Worm (Caenorhabditis elegans) whole organism, L1 larva: Measurements from ENCODE around the gene dnj-2.
A peak's percentile ranks its signal among the peaks of the same experiment; 100 is the strongest.

ENCODE experiments used
- C16A3.4 ChIP-seq: fragments of 150-350 bp; optimal IDR thresholded peaks from 2 replicates; lab custom pipeline; 2014; ENCODE audit warnings: missing biosample characterization, missing genetic modification characterization
- Y116A8C.19 ChIP-seq: sonication (generic microtip); optimal IDR thresholded peaks from 2 replicates; lab custom pipeline; 2016; ENCODE audit warnings: missing compliant biosample characterization, missing genetic modification characterization, borderline replicate concordance
- aha-1 ChIP-seq: fragments of 150-350 bp; optimal IDR thresholded peaks from 2 replicates; lab custom pipeline; 2014; ENCODE audit warnings: missing biosample characterization, missing genetic modification characterization
- alr-1 ChIP-seq: fragments of 200-800 bp; sonication (Bioruptor generic); optimal IDR thresholded peaks from 2 replicates; lab custom pipeline; 2018; ENCODE audit warnings: borderline replicate concordance, mild to moderate bottlenecking, missing genetic modification characterization, missing compliant biosample characterization
- ama-1 ChIP-seq: fragments of 150-350 bp; optimal IDR thresholded peaks from 2 replicates; lab custom pipeline; 2014
- ceh-82 ChIP-seq, 3 experiments: fragments of 150-350 bp in 1 of 3; sonication (generic microtip) in 2 of 3; optimal IDR thresholded peaks; 2 replicates each; lab custom pipeline; 2014 to 2017; ENCODE audit warnings: missing biosample characterization in 3 of 3, missing genetic modification characterization in 3 of 3
- ces-1 ChIP-seq: fragments of 150-350 bp; optimal IDR thresholded peaks from 2 replicates; lab custom pipeline; 2014; ENCODE audit warnings: missing biosample characterization, missing genetic modification reagents, missing genetic modification characterization
- dsc-1 ChIP-seq: sonication (generic microtip); optimal IDR thresholded peaks from 2 replicates; lab custom pipeline; 2016; ENCODE audit warnings: mild to moderate bottlenecking, missing genetic modification characterization, missing compliant biosample characterization
- egl-13 ChIP-seq: sonication (generic microtip); optimal IDR thresholded peaks from 2 replicates; lab custom pipeline; 2016; ENCODE audit warnings: missing genotype, missing genetic modification reagents, missing genetic modification characterization, missing compliant biosample characterization
- elt-2 ChIP-seq: sonication (generic microtip); optimal IDR thresholded peaks from 2 replicates; lab custom pipeline; 2016; ENCODE audit warnings: missing genetic modification characterization, mild to moderate bottlenecking, inconsistent platforms, missing compliant biosample characterization, missing genetic modification reagents
- fkh-10 ChIP-seq: sonication (generic microtip); optimal IDR thresholded peaks from 2 replicates; lab custom pipeline; 2017; ENCODE audit warnings: missing biosample characterization, missing genetic modification reagents, missing genetic modification characterization
- fkh-4 ChIP-seq: sonication (generic microtip); optimal IDR thresholded peaks from 2 replicates; lab custom pipeline; 2016; ENCODE audit warnings: missing compliant biosample characterization, missing genetic modification characterization, borderline replicate concordance
- fkh-8 ChIP-seq: sonication (generic microtip); optimal IDR thresholded peaks from 2 replicates; lab custom pipeline; 2016; ENCODE audit warnings: mild to moderate bottlenecking, missing genetic modification characterization, missing compliant biosample characterization
- fos-1 ChIP-seq: fragments of 150-350 bp; optimal IDR thresholded peaks from 2 replicates; lab custom pipeline; 2014; ENCODE audit warnings: missing biosample characterization, missing genetic modification characterization
- irx-1 ChIP-seq: sonication (generic microtip); optimal IDR thresholded peaks from 2 replicates; lab custom pipeline; 2016; ENCODE audit warnings: missing genetic modification characterization, missing compliant biosample characterization
- lin-14 ChIP-seq: fragments of 200-800 bp; sonication (Bioruptor generic); optimal IDR thresholded peaks from 2 replicates; lab custom pipeline; 2018; ENCODE audit warnings: mild to moderate bottlenecking, missing genetic modification characterization, moderate library complexity, missing compliant biosample characterization
- lin-35 ChIP-seq, 2 experiments: fragments of 150-350 bp; optimal IDR thresholded peaks; 2 replicates each; lab custom pipeline; 2014; ENCODE audit warnings: missing biosample characterization in 2 of 2, missing genetic modification characterization in 2 of 2, missing genetic modification reagents in 2 of 2
- lin-39 ChIP-seq: fragments of 150-350 bp; optimal IDR thresholded peaks from 2 replicates; lab custom pipeline; 2014; ENCODE audit warnings: missing biosample characterization, missing genetic modification reagents, missing genetic modification characterization
- mab-9 ChIP-seq: fragments of 200-800 bp; sonication (Bioruptor generic); IDR thresholded peaks from 2 replicates; pipeline ENCODE4 v1.3.6; 2022; ENCODE audit warnings: missing genetic modification reagents, missing genetic modification characterization, missing compliant biosample characterization
- mdl-1 ChIP-seq, 2 experiments: fragments of 150-350 bp; optimal IDR thresholded peaks; 2 replicates each; lab custom pipeline; 2014 to 2017; ENCODE audit warnings: missing biosample characterization in 2 of 2, missing genetic modification characterization in 2 of 2, inconsistent platforms in 1 of 2
- mef-2 ChIP-seq: fragments of 150-350 bp; optimal IDR thresholded peaks from 2 replicates; lab custom pipeline; 2014; ENCODE audit warnings: missing biosample characterization, missing genetic modification characterization
- mep-1 ChIP-seq: fragments of 150-350 bp; optimal IDR thresholded peaks from 2 replicates; lab custom pipeline; 2014; ENCODE audit warnings: missing biosample characterization, missing genetic modification characterization
- nhr-12 ChIP-seq: sonication (generic microtip); optimal IDR thresholded peaks from 2 replicates; lab custom pipeline; 2017; ENCODE audit warnings: missing biosample characterization, missing genetic modification characterization
- nhr-237 ChIP-seq: fragments of 150-350 bp; optimal IDR thresholded peaks from 2 replicates; lab custom pipeline; 2014; ENCODE audit warnings: missing biosample characterization, missing genetic modification characterization
- nhr-47 ChIP-seq: sonication (generic microtip); optimal IDR thresholded peaks from 2 replicates; lab custom pipeline; 2016; ENCODE audit warnings: mild to moderate bottlenecking, missing genetic modification characterization, moderate library complexity, missing compliant biosample characterization
- nhr-76 ChIP-seq: sonication (generic microtip); optimal IDR thresholded peaks from 2 replicates; lab custom pipeline; 2017; ENCODE audit warnings: missing biosample characterization, missing genetic modification characterization
- nhr-90 ChIP-seq: sonication (generic microtip); optimal IDR thresholded peaks from 2 replicates; lab custom pipeline; 2016; ENCODE audit warnings: mild to moderate bottlenecking, missing genetic modification characterization, missing compliant biosample characterization; ENCODE audit not compliant: poor library complexity
- pax-3 ChIP-seq: fragments of 200-800 bp; sonication (Bioruptor generic); optimal IDR thresholded peaks from 2 replicates; lab custom pipeline; 2018; ENCODE audit warnings: mild to moderate bottlenecking, missing genetic modification characterization, moderate library complexity, missing compliant biosample characterization
- snpc-4 ChIP-seq: fragments of 150-350 bp; optimal IDR thresholded peaks from 2 replicates; lab custom pipeline; 2014; ENCODE audit warnings: missing biosample characterization, missing genetic modification characterization
- sptf-1 ChIP-seq: fragments of 150-350 bp; optimal IDR thresholded peaks from 2 replicates; lab custom pipeline; 2014; ENCODE audit warnings: missing biosample characterization, missing genetic modification characterization
- tbx-2 ChIP-seq: sonication (generic microtip); optimal IDR thresholded peaks from 2 replicates; lab custom pipeline; 2016; ENCODE audit warnings: missing genetic modification characterization, missing compliant biosample characterization
- unc-62 ChIP-seq: fragments of 150-350 bp; optimal IDR thresholded peaks from 2 replicates; lab custom pipeline; 2014; ENCODE audit warnings: missing biosample characterization, missing genetic modification reagents, missing genetic modification characterization
- vab-15 ChIP-seq: sonication (generic microtip); optimal IDR thresholded peaks from 2 replicates; lab custom pipeline; 2017; ENCODE audit warnings: missing genotype, mild to moderate bottlenecking, missing genetic modification characterization, missing compliant biosample characterization
- xbp-1 ChIP-seq: sonication (generic microtip); optimal IDR thresholded peaks from 2 replicates; lab custom pipeline; 2016; ENCODE audit warnings: missing genetic modification characterization, missing compliant biosample characterization
- zip-4 ChIP-seq: fragments of 200-800 bp; sonication (Bioruptor generic); optimal IDR thresholded peaks from 2 replicates; lab custom pipeline; 2018; ENCODE audit warnings: mild to moderate bottlenecking, missing genetic modification characterization, moderate library complexity, missing compliant biosample characterization
- ztf-4 ChIP-seq: fragments of 150-350 bp; optimal IDR thresholded peaks from 2 replicates; lab custom pipeline; 2014; ENCODE audit warnings: missing biosample characterization, missing genetic modification characterization

dnj-2 gene

ce11 chrIV:11349747-11350146 lies 36.0 kb upstream of the dnj-2 start (continued):
- no peak for TF ChIP-seq lin-39 (tag; lab: Kevin White, UChicago)
- TF ChIP-seq ceh-82 (tag; optimal IDR thresholded peaks at IDR 0.05; lab: Kevin White, UChicago) = peak in 1 of 3 experiments; percentile 1
- TF ChIP-seq ztf-4 = no peak
- no peak for TF ChIP-seq fkh-4 (tag; lab: Kevin White, UChicago)

- peak; percentile 34 for TF ChIP-seq lin-14
- no peak for TF ChIP-seq unc-62 (GFP tag; lab: Kevin White, UChicago)
These were observed 35.0 kb upstream of the dnj-2 start for ce11 chrIV:11348822-11349221.

ce11 chrIV:11347275-11347674 lies 33.5 kb upstream of the dnj-2 start:
- TF ChIP-seq fkh-8 (peak; percentile 57), ama-1 (lab: Kevin White, UChicago) (no peak), dsc-1 (tag; lab: Kevin White, UChicago) (peak; percentile 63), fkh-4 (tag; lab: Kevin White, UChicago) (no peak), C16A3.4 (tag; lab: Kevin White, UChicago) (no peak), nhr-90 (no peak), irx-1 (no peak), nhr-47 (tag; lab: Kevin White, UChicago) (peak; percentile 11), mef-2 (tag; lab: Kevin White, UChicago) (peak; percentile 6), tbx-2 (tag; lab: Kevin White, UChicago) (no peak)

- TF ChIP-seq alr-1 (tag; lab: Kevin White, UChicago) (peak; percentile 94), zip-4 (GFP tag; lab: Kevin White, UChicago) (no peak)
These were observed 30.5 kb upstream of the dnj-2 start for ce11 chrIV:11344288-11344687.

- TF ChIP-seq vab-15 (tag; lab: Kevin White, UChicago) (no peak), zip-4 (GFP tag; lab: Kevin White, UChicago) (no peak), nhr-76 (tag; lab: Kevin White, UChicago) (no peak), xbp-1 (tag; lab: Kevin White, UChicago) (no peak)
These were observed 27.1 kb upstream of the dnj-2 start for ce11 chrIV:11340735-11341443.

ce11 chrIV:11337021-11337420 lies 23.2 kb upstream of the dnj-2 start, which contains the start of gene F54E12.2:
Gene F54E12.2, minus strand, starts transcription at chrIV:11337184.
- no peak for TF ChIP-seq lin-35 (GFP tag; optimal IDR thresholded peaks at IDR 0.05; lab: Kevin White, UChicago)
- no peak for TF ChIP-seq ces-1 (GFP tag; lab: Kevin White, UChicago)
- TF ChIP-seq mep-1 (tag; lab: Kevin White, UChicago) = no peak
- TF ChIP-seq fkh-10 (GFP tag; lab: Kevin White, UChicago) = no peak
- no peak for TF ChIP-seq snpc-4
- TF ChIP-seq aha-1 (tag; lab: Kevin White, UChicago) = no peak

- TF ChIP-seq egl-13 (tag; lab: Kevin White, UChicago) (no peak), mdl-1 (tag; optimal IDR thresholded peaks at IDR 0.05; lab: Kevin White, UChicago) (no peak), Y116A8C.19 (tag; lab: Kevin White, UChicago) (no peak), snpc-4 (no peak), nhr-12 (tag; lab: Kevin White, UChicago) (no peak), fos-1 (no peak), ces-1 (GFP tag; lab: Kevin White, UChicago) (no peak), mab-9 (GFP tag; lab: Robert Waterston, UW) (no peak), tbx-2 (tag; lab: Kevin White, UChicago) (no peak), fkh-4 (tag; lab: Kevin White, UChicago) (no peak), zip-4 (GFP tag; lab: Kevin White, UChicago) (no peak), irx-1 (no peak), pax-3 (tag; lab: Kevin White, UChicago) (no peak), sptf-1 (no peak), nhr-237 (tag; lab: Kevin White, UChicago) (no peak), elt-2 (tag; lab: Kevin White, UChicago) (no peak)
These were observed 22.4 kb upstream of the dnj-2 start for ce11 chrIV:11336180-11336579.
